Worm (Caenorhabditis elegans) whole organism, L2 larva: ENCODE results near the gene K12G11.6.

Experiments
- C34F6.9 ChIP-seq: fragments of 150-350 bp; optimal IDR thresholded peaks from 2 replicates; lab custom pipeline; 2014; ENCODE audit warnings: missing biosample characterization, missing genetic modification characterization
- F13H6.1 ChIP-seq: sonication (generic microtip); optimal IDR thresholded peaks from 2 replicates; lab custom pipeline; 2016; ENCODE audit warnings: missing genetic modification characterization, missing compliant biosample characterization
- R02D3.7 ChIP-seq: fragments of 150-350 bp; optimal IDR thresholded peaks from 2 replicates; lab custom pipeline; 2014; ENCODE audit warnings: missing biosample characterization, missing genetic modification characterization
- Y55F3AM.14 ChIP-seq: fragments of 200-800 bp; sonication (Bioruptor generic); optimal IDR thresholded peaks from 2 replicates; lab custom pipeline; 2018; ENCODE audit warnings: mild to moderate bottlenecking, missing genetic modification characterization, missing compliant biosample characterization
- alr-1 ChIP-seq: fragments of 150-350 bp; optimal IDR thresholded peaks from 2 replicates; lab custom pipeline; 2014; ENCODE audit warnings: missing biosample characterization, missing genetic modification characterization
- aly-2 ChIP-seq: fragments of 150-350 bp; optimal IDR thresholded peaks from 2 replicates; lab custom pipeline; 2014; ENCODE audit warnings: missing biosample characterization, missing genetic modification characterization
- blmp-1 ChIP-seq: sonication (generic microtip); optimal IDR thresholded peaks from 2 replicates; lab custom pipeline; 2017; ENCODE audit warnings: missing genetic modification characterization, mild to moderate bottlenecking, missing compliant biosample characterization, antibody characterized with exemption, moderate library complexity; ENCODE audit not compliant: insufficient read depth
- ceh-16 ChIP-seq: fragments of 150-350 bp; optimal IDR thresholded peaks from 2 replicates; lab custom pipeline; 2014; ENCODE audit warnings: missing biosample characterization, missing genetic modification characterization
- dmd-4 ChIP-seq: sonication (generic microtip); optimal IDR thresholded peaks from 2 replicates; lab custom pipeline; 2017; ENCODE audit warnings: missing biosample characterization, missing genetic modification characterization
- egl-27 ChIP-seq: sonication (generic microtip); optimal IDR thresholded peaks from 3 replicates; lab custom pipeline; 2017; ENCODE audit warnings: missing biosample characterization, missing genetic modification reagents, missing genetic modification characterization
- elt-1 ChIP-seq: fragments of 150-350 bp; optimal IDR thresholded peaks from 2 replicates; lab custom pipeline; 2014; ENCODE audit warnings: missing biosample characterization, missing genetic modification characterization
- elt-3 ChIP-seq: sonication (generic microtip); optimal IDR thresholded peaks from 2 replicates; lab custom pipeline; 2017; ENCODE audit warnings: missing biosample characterization, missing genetic modification characterization
- fos-1 ChIP-seq: fragments of 150-350 bp; optimal IDR thresholded peaks from 2 replicates; lab custom pipeline; 2014; ENCODE audit warnings: missing biosample characterization, missing genetic modification characterization
- lin-11 ChIP-seq: fragments of 150-350 bp; sonication (generic microtip); optimal IDR thresholded peaks from 2 replicates; lab custom pipeline; 2014; ENCODE audit warnings: missing biosample characterization, missing genetic modification characterization, inconsistent platforms, mixed read lengths
- lin-39 ChIP-seq: fragments of 150-350 bp; optimal IDR thresholded peaks from 2 replicates; lab custom pipeline; 2014; ENCODE audit warnings: missing biosample characterization, missing genetic modification reagents, missing genetic modification characterization
- lsy-2 ChIP-seq, 2 experiments: fragments of 150-350 bp in 1 of 2; sonication (generic microtip) in 1 of 2; optimal IDR thresholded peaks; 2 replicates each; lab custom pipeline; 2014 to 2017; ENCODE audit warnings: missing biosample characterization in 2 of 2, missing genetic modification characterization in 2 of 2
- mab-5 ChIP-seq: fragments of 150-350 bp; optimal IDR thresholded peaks from 2 replicates; lab custom pipeline; 2014; ENCODE audit warnings: missing biosample characterization, missing genetic modification characterization
- mbf-1 ChIP-seq: sonication (generic microtip); optimal IDR thresholded peaks from 2 replicates; lab custom pipeline; 2017; ENCODE audit warnings: missing biosample characterization, missing genetic modification characterization
- mdl-1 ChIP-seq, 2 experiments: fragments of 150-350 bp in 1 of 2; sonication (generic microtip) in 1 of 2; optimal IDR thresholded peaks; 2 replicates each; lab custom pipeline; 2017; ENCODE audit warnings: missing biosample characterization in 2 of 2, missing genetic modification characterization in 2 of 2
- nhr-10 ChIP-seq: sonication (generic microtip); optimal IDR thresholded peaks from 2 replicates; lab custom pipeline; 2017; ENCODE audit warnings: missing biosample characterization, missing genetic modification characterization
- nhr-11 ChIP-seq: fragments of 150-350 bp; optimal IDR thresholded peaks from 2 replicates; lab custom pipeline; 2014; ENCODE audit warnings: missing biosample characterization, missing genetic modification characterization
- nhr-129 ChIP-seq: fragments of 150-350 bp; optimal IDR thresholded peaks from 2 replicates; lab custom pipeline; 2014; ENCODE audit warnings: missing biosample characterization, missing genetic modification characterization
- nhr-21 ChIP-seq: fragments of 150-350 bp; optimal IDR thresholded peaks from 2 replicates; lab custom pipeline; 2014; ENCODE audit warnings: missing biosample characterization, missing genetic modification characterization
- nhr-23 ChIP-seq: fragments of 150-350 bp; optimal IDR thresholded peaks from 2 replicates; lab custom pipeline; 2014; ENCODE audit warnings: missing biosample characterization, missing genetic modification reagents, missing genetic modification characterization
- nhr-25 ChIP-seq: fragments of 150-350 bp; sonication (generic microtip); optimal IDR thresholded peaks from 3 replicates; lab custom pipeline; 2014; ENCODE audit warnings: missing biosample characterization, missing genetic modification characterization
- nhr-77 ChIP-seq: fragments of 150-350 bp; optimal IDR thresholded peaks from 2 replicates; lab custom pipeline; 2014; ENCODE audit warnings: missing biosample characterization, missing genetic modification characterization
- peb-1 ChIP-seq: fragments of 150-350 bp; optimal IDR thresholded peaks from 2 replicates; lab custom pipeline; 2014; ENCODE audit warnings: missing biosample characterization, missing genetic modification characterization
- sem-4 ChIP-seq: fragments of 150-350 bp; optimal IDR thresholded peaks from 2 replicates; lab custom pipeline; 2014; ENCODE audit warnings: missing biosample characterization, missing genetic modification reagents, missing genetic modification characterization
- skn-1 ChIP-seq: sonication (generic microtip); optimal IDR thresholded peaks from 2 replicates; lab custom pipeline; 2017; ENCODE audit warnings: missing biosample characterization, missing genetic modification characterization
- sma-3 ChIP-seq: sonication (generic microtip); optimal IDR thresholded peaks from 2 replicates; lab custom pipeline; 2016; ENCODE audit warnings: missing genetic modification reagents, missing genetic modification characterization, missing compliant biosample characterization
- sma-9 ChIP-seq, 2 experiments: fragments of 150-350 bp in 1 of 2; sonication (generic microtip) in 1 of 2; optimal IDR thresholded peaks; 2 replicates each; lab custom pipeline; 2014 to 2016; ENCODE audit warnings: missing genetic modification characterization in 2 of 2, mild to moderate bottlenecking in 1 of 2, missing biosample characterization in 1 of 2, missing compliant biosample characterization in 1 of 2, missing genetic modification reagents in 1 of 2, moderate library complexity in 1 of 2
- snpc-4 ChIP-seq: fragments of 150-350 bp; optimal IDR thresholded peaks from 2 replicates; lab custom pipeline; 2014; ENCODE audit warnings: missing biosample characterization, missing genetic modification characterization
- unc-55 ChIP-seq: fragments of 150-350 bp; sonication (generic microtip); optimal IDR thresholded peaks from 3 replicates; lab custom pipeline; 2014; ENCODE audit warnings: missing biosample characterization, missing genetic modification reagents, missing genetic modification characterization
- unc-62 ChIP-seq: fragments of 150-350 bp; optimal IDR thresholded peaks from 2 replicates; lab custom pipeline; 2014; ENCODE audit warnings: missing biosample characterization, missing genetic modification reagents, missing genetic modification characterization
- zag-1 ChIP-seq: fragments of 150-350 bp; optimal IDR thresholded peaks from 2 replicates; lab custom pipeline; 2014; ENCODE audit warnings: missing biosample characterization, missing genetic modification characterization
- ztf-11 ChIP-seq: sonication (generic microtip); optimal IDR thresholded peaks from 2 replicates; lab custom pipeline; 2017; ENCODE audit warnings: missing biosample characterization, missing genetic modification characterization
- ztf-4 ChIP-seq: fragments of 150-350 bp; optimal IDR thresholded peaks from 2 replicates; lab custom pipeline; 2014; ENCODE audit warnings: missing biosample characterization, missing genetic modification characterization

K12G11.6 gene

DNA sequence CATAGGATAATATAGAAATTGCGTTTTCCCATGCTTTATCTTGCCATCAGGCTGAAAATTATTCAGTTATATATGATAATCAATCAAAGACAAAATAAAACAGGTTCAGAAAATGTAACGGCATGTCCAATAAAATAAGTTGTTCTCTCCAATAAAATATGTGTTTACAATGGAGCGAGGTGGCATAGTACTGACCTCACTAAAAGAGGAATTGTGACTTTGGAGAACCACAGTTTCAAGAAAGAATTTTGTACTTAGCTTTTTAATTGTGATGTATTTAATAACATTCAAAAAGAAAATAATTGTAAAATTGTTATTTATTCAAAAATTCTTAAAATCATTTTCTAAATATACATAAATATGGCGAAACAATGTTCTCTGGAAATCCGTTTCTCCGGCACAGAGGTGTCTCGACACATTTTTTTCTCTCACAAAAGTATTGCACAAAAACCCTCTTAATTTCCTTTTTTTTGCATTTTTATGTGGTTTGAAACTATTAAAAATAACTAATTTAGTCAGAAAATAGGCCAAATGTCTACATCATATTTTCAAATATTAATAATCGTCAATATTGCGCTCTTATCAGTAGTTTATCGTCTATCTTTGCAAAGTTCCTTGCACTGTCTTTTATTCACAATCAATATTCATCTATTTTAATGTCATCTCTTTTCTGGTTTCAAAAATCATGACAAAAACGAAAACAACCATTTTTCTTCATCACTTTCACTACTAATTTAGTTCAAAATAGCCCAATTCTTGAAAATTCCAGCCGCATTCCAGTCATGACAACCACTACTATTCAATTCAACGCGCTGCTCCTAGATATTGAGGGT, 39.3 kb downstream of the K12G11.6 start, which contains the start of the genes aman-2 and F58H1.3 (continued):
- no peak for TF ChIP-seq elt-3 (tag; lab: Kevin White, UChicago)
- TF ChIP-seq nhr-10, result no peak
- no peak for TF ChIP-seq sem-4 (tag; lab: Kevin White, UChicago)
- TF ChIP-seq C34F6.9 (tag; lab: Kevin White, UChicago), result peak; percentile 82
- TF ChIP-seq blmp-1 (tag; lab: Kevin White, UChicago), result no peak
- no peak for TF ChIP-seq lin-39 (tag; lab: Kevin White, UChicago)
- no peak for TF ChIP-seq dmd-4
- no peak for TF ChIP-seq nhr-23 (tag; lab: Kevin White, UChicago)
- TF ChIP-seq unc-55, result peak; percentile 66
- TF ChIP-seq ztf-4 (tag; lab: Kevin White, UChicago), result no peak
- TF ChIP-seq nhr-77 (tag; lab: Kevin White, UChicago), result no peak
- TF ChIP-seq sma-9 (GFP tag; optimal IDR thresholded peaks at IDR 0.05; lab: Kevin White, UChicago), result no peak
- no peak for TF ChIP-seq sma-9 (tag; optimal IDR thresholded peaks at IDR 0.05; lab: Kevin White, UChicago)
- TF ChIP-seq peb-1 (tag; lab: Kevin White, UChicago), result no peak

DNA sequence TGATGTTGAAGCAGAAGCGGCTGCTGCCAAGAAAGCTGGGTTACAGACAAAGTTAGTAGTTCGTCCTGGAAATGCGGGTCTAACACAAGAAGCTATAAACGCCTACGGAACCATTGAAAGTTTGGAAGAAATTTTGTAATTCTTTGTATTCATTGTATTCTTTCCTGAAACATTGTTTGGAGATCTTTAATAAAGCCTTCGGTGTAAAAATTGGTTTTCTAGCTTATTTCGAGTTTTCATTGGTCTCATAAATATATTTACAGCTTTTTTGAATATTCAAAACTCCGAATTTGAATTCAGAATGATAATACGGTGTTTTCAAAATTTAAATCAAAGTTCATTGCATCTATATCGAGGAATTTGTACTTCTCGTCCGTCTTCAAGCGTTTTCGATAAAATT, 40.7 kb downstream of the K12G11.6 start, which contains the start of gene F58H1.8:
Gene F58H1.8, plus strand, starts transcription at position 301 of the 400 bp plus-strand sequence.
- no peak for TF ChIP-seq skn-1 (tag; lab: Kevin White, UChicago)
- TF ChIP-seq nhr-21, result no peak
- no peak for TF ChIP-seq ztf-11 (tag; lab: Kevin White, UChicago)
- no peak for TF ChIP-seq lin-11 (tag; lab: Kevin White, UChicago)
- TF ChIP-seq lsy-2 (tag; optimal IDR thresholded peaks at IDR 0.05; lab: Kevin White, UChicago), result no peak
- no peak for TF ChIP-seq ceh-16 (tag; lab: Kevin White, UChicago)
- TF ChIP-seq elt-1 (tag; lab: Kevin White, UChicago), result no peak
- TF ChIP-seq C34F6.9 (tag; lab: Kevin White, UChicago), result no peak
- no peak for TF ChIP-seq R02D3.7
- TF ChIP-seq peb-1 (tag; lab: Kevin White, UChicago), result no peak
- TF ChIP-seq sma-3 (GFP tag; lab: Kevin White, UChicago), result no peak
- no peak for TF ChIP-seq Y55F3AM.14
- no peak for TF ChIP-seq snpc-4 (tag; lab: Kevin White, UChicago)
- no peak for TF ChIP-seq nhr-25
- no peak for TF ChIP-seq aly-2 (tag; lab: Kevin White, UChicago)
- TF ChIP-seq fos-1 (tag; lab: Kevin White, UChicago), result no peak
- TF ChIP-seq zag-1 (tag; lab: Kevin White, UChicago), result no peak
- no peak for TF ChIP-seq nhr-129 (tag; lab: Kevin White, UChicago)
- no peak for TF ChIP-seq sem-4 (tag; lab: Kevin White, UChicago)

DNA sequence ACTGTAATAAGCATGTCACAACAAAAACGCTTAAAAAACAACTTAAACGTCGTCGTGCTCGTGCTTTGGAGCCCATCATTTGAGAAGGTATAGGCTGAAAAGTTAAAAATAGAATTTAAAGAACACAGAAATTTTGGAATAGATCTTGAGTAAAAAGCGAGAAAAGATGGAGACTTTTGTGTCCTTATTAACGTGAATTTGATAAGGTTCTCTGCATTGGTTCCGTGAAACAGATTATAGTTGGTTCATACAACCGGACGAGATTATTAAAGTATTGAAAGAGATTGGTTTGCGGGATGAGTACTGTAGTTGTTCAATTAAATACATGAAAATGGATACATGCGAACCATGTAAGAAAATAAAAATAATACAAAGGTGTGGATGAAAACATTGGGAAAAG, 43.6 kb downstream of the K12G11.6 start, which contains the start of gene gpla-1:
Gene gpla-1, minus strand, starts transcription at position 101 of the 400 bp plus-strand sequence.
- no peak for TF ChIP-seq Y55F3AM.14
- no peak for TF ChIP-seq aly-2 (tag; lab: Kevin White, UChicago)
- TF ChIP-seq elt-3 (tag; lab: Kevin White, UChicago), result no peak
- TF ChIP-seq nhr-11 (tag; lab: Kevin White, UChicago), result no peak
- TF ChIP-seq lin-11 (tag; lab: Kevin White, UChicago), result no peak
- no peak for TF ChIP-seq nhr-10
- no peak for TF ChIP-seq alr-1 (tag; lab: Kevin White, UChicago)

DNA sequence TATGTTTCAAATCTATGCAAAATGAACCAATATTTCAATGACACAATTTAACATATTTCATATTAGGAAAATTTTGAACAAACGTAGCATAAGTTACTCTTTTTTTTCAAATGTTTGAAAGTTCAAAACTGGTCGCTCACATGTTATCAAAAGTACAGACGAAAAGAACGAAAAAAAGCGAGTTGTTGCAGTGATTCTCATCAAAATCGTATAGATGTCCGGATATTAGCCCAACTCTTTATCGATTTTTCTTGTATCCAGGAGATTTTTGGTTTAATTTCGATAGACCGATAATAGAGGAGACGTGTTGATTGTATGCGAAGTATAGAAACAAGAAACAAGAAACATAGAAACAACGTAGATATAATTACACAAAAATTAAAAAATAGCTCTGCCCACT, 46.2 kb downstream of the K12G11.6 start:
- TF ChIP-seq R02D3.7 (no peak), zag-1 (tag; lab: Kevin White, UChicago) (no peak), nhr-21 (no peak), nhr-77 (tag; lab: Kevin White, UChicago) (no peak), peb-1 (tag; lab: Kevin White, UChicago) (no peak), egl-27 (tag; lab: Kevin White, UChicago) (no peak), ceh-16 (tag; lab: Kevin White, UChicago) (no peak), nhr-11 (tag; lab: Kevin White, UChicago) (no peak), snpc-4 (tag; lab: Kevin White, UChicago) (no peak), F13H6.1 (tag; lab: Kevin White, UChicago) (no peak), mdl-1 (tag; optimal IDR thresholded peaks at IDR 0.05; lab: Kevin White, UChicago) (no peak), unc-55 (no peak), unc-62 (GFP tag; lab: Kevin White, UChicago) (no peak), mab-5 (no peak), mbf-1 (tag; lab: Kevin White, UChicago) (no peak), elt-3 (tag; lab: Kevin White, UChicago) (no peak)
